Worm (Caenorhabditis elegans) whole organism, L4/young adult: ENCODE results near the gene K05B2.4.

ENCODE experiments used
- W03F9.2 ChIP-seq: fragments of 150-350 bp; optimal IDR thresholded peaks from 2 replicates; lab custom pipeline; 2014; ENCODE audit warnings: missing biosample characterization, missing genetic modification characterization
- dao-5 ChIP-seq: sonication (generic microtip); optimal IDR thresholded peaks from 2 replicates; lab custom pipeline; 2016; ENCODE audit warnings: missing genotype, missing genetic modification characterization, moderate library complexity, missing compliant biosample characterization
- him-1 ChIP-seq: sonication (generic microtip); optimal IDR thresholded peaks from 2 replicates; lab custom pipeline; 2016; ENCODE audit warnings: missing genotype, missing genetic modification reagents, missing genetic modification characterization, missing compliant biosample characterization

K05B2.4 gene

ce11 chrX:4932023-4932422, 11.2 kb upstream of the K05B2.4 start:
- no peak for TF ChIP-seq him-1 (tag; lab: Kevin White, UChicago)
- no peak for TF ChIP-seq dao-5 (tag; lab: Kevin White, UChicago)
- no peak for TF ChIP-seq W03F9.2

- no peak for TF ChIP-seq W03F9.2
These were observed 8.9 kb upstream of the K05B2.4 start, which contains the start of gene mct-4 for ce11 chrX:4929657-4930056. Gene mct-4, minus strand, starts transcription at chrX:4929757.

- no peak for TF ChIP-seq dao-5 (tag; lab: Kevin White, UChicago)
- TF ChIP-seq W03F9.2, result no peak
- TF ChIP-seq him-1 (tag; lab: Kevin White, UChicago), result no peak
These were observed 7.3 kb upstream of the K05B2.4 start for ce11 chrX:4928118-4928517.

ce11 chrX:4915879-4916278, 4.9 kb downstream of the K05B2.4 start, which contains the start of gene ifa-4:
Gene ifa-4, minus strand, starts transcription at chrX:4915979.
- TF ChIP-seq dao-5 (tag; lab: Kevin White, UChicago) (no peak), him-1 (tag; lab: Kevin White, UChicago) (no peak), W03F9.2 (no peak)

ce11 chrX:4914464-4914863, 6.3 kb downstream of the K05B2.4 start:
- TF ChIP-seq him-1 (tag; lab: Kevin White, UChicago) (no peak), dao-5 (tag; lab: Kevin White, UChicago) (no peak), W03F9.2 (no peak)

ce11 chrX:4911287-4911876, 9.4 kb downstream of the K05B2.4 start:
- TF ChIP-seq dao-5 (tag; lab: Kevin White, UChicago) (no peak), him-1 (tag; lab: Kevin White, UChicago) (no peak), W03F9.2 (no peak)

ce11 chrX:4905804-4906203, 15.0 kb downstream of the K05B2.4 start, which contains the start of gene K05B2.2:
Gene K05B2.2, plus strand, starts transcription at chrX:4906081.
- no peak for TF ChIP-seq him-1 (tag; lab: Kevin White, UChicago)
- TF ChIP-seq W03F9.2, result no peak

- TF ChIP-seq W03F9.2 (no peak), dao-5 (tag; lab: Kevin White, UChicago) (no peak), him-1 (tag; lab: Kevin White, UChicago) (no peak)
These were observed 18.4 kb downstream of the K05B2.4 start for ce11 chrX:4902376-4902775.

- TF ChIP-seq him-1 (tag; lab: Kevin White, UChicago) (no peak), dao-5 (tag; lab: Kevin White, UChicago) (no peak), W03F9.2 (no peak)
These were observed 18.8 kb downstream of the K05B2.4 start for ce11 chrX:4901974-4902373.

ce11 chrX:4900685-4901084, 20.1 kb downstream of the K05B2.4 start, which contains the start of gene T07F12.4:
Gene T07F12.4, minus strand, starts transcription at chrX:4900814.
- no peak for TF ChIP-seq him-1 (tag; lab: Kevin White, UChicago)
- no peak for TF ChIP-seq dao-5 (tag; lab: Kevin White, UChicago)
- TF ChIP-seq W03F9.2, result no peak

- TF ChIP-seq him-1 (tag; lab: Kevin White, UChicago), result peak; percentile 31
- no peak for TF ChIP-seq W03F9.2
These were observed 21.2 kb downstream of the K05B2.4 start for ce11 chrX:4899623-4900022.

- TF ChIP-seq dao-5 (tag; lab: Kevin White, UChicago) (no peak), W03F9.2 (no peak), him-1 (tag; lab: Kevin White, UChicago) (no peak)
These were observed 25.6 kb downstream of the K05B2.4 start for ce11 chrX:4895223-4895622.

ce11 chrX:4893623-4894105, 27.1 kb downstream of the K05B2.4 start, which contains the start of gene T07F12.1:
Gene T07F12.1, plus strand, starts transcription at chrX:4894055.
- TF ChIP-seq him-1 (tag; lab: Kevin White, UChicago) (no peak), dao-5 (tag; lab: Kevin White, UChicago) (no peak), W03F9.2 (no peak)

- TF ChIP-seq dao-5 (tag; lab: Kevin White, UChicago) (no peak), him-1 (tag; lab: Kevin White, UChicago) (no peak), W03F9.2 (no peak)
These were observed 30.6 kb downstream of the K05B2.4 start, which contains the start of gene T07F12.2 for ce11 chrX:4890159-4890558. Gene T07F12.2, plus strand, starts transcription at chrX:4890245.

ce11 chrX:4885651-4886050, 35.1 kb downstream of the K05B2.4 start, which contains the start of gene arrd-23:
Gene arrd-23, plus strand, starts transcription at chrX:4885951.
- no peak for TF ChIP-seq him-1 (tag; lab: Kevin White, UChicago)
